Worm (Caenorhabditis elegans) whole organism, L3 larva: Measurements from ENCODE around the gene lron-4.
A peak's percentile ranks its signal among the peaks of the same experiment; 100 is the strongest.

Source experiments
- R02D3.7 ChIP-seq: fragments of 150-350 bp; optimal IDR thresholded peaks from 2 replicates; lab custom pipeline; 2014; ENCODE audit warnings: missing biosample characterization, missing genetic modification characterization
- egl-5 ChIP-seq: fragments of 150-350 bp; optimal IDR thresholded peaks from 2 replicates; lab custom pipeline; 2017; ENCODE audit warnings: missing biosample characterization, missing genetic modification reagents, missing genetic modification characterization, inconsistent platforms
- fkh-2 ChIP-seq: fragments of 150-350 bp; optimal IDR thresholded peaks from 2 replicates; lab custom pipeline; 2014; ENCODE audit warnings: missing biosample characterization, missing genetic modification reagents, missing genetic modification characterization
- lin-15B ChIP-seq: fragments of 150-350 bp; optimal IDR thresholded peaks from 2 replicates; lab custom pipeline; 2014; ENCODE audit warnings: missing biosample characterization, missing genetic modification characterization
- lin-39 ChIP-seq: fragments of 150-350 bp; optimal IDR thresholded peaks from 2 replicates; lab custom pipeline; 2018; ENCODE audit warnings: missing biosample characterization, missing genetic modification reagents, missing genetic modification characterization
- nhr-11 ChIP-seq: fragments of 150-350 bp; optimal IDR thresholded peaks from 2 replicates; lab custom pipeline; 2014; ENCODE audit warnings: missing biosample characterization, missing genetic modification characterization
- nhr-23 ChIP-seq: fragments of 150-350 bp; optimal IDR thresholded peaks from 2 replicates; lab custom pipeline; 2014; ENCODE audit warnings: missing biosample characterization, missing genetic modification reagents, missing genetic modification characterization
- nhr-25 ChIP-seq: sonication (generic microtip); optimal IDR thresholded peaks from 2 replicates; lab custom pipeline; 2017; ENCODE audit warnings: missing biosample characterization, missing genetic modification characterization
- nhr-28 ChIP-seq: fragments of 150-350 bp; optimal IDR thresholded peaks from 2 replicates; lab custom pipeline; 2014; ENCODE audit warnings: missing biosample characterization, missing genetic modification characterization
- pqm-1 ChIP-seq: fragments of 150-350 bp; optimal IDR thresholded peaks from 2 replicates; lab custom pipeline; 2017; ENCODE audit warnings: missing biosample characterization, missing genetic modification characterization, inconsistent platforms
- tbx-2 ChIP-seq: sonication (generic microtip); optimal IDR thresholded peaks from 2 replicates; lab custom pipeline; 2016; ENCODE audit warnings: mild to moderate bottlenecking, missing genetic modification characterization, missing compliant biosample characterization

The lron-4 gene

ce11 chrII:8062334-8062791 is 49.6 kb downstream of the lron-4 start, which contains the start of gene ufd-2 (continued):
- TF ChIP-seq nhr-25 (tag; lab: Kevin White, UChicago), result peak; percentile 80
- peak; percentile 83 for TF ChIP-seq lin-39
- peak; percentile 42 for TF ChIP-seq R02D3.7
- TF ChIP-seq nhr-23 (tag; lab: Kevin White, UChicago), result no peak
- no peak for TF ChIP-seq fkh-2 (tag; lab: Kevin White, UChicago)
- peak; percentile 39 for TF ChIP-seq pqm-1 (tag; lab: Kevin White, UChicago)
- peak; percentile 96 for TF ChIP-seq lin-15B (tag; lab: Kevin White, UChicago)
- TF ChIP-seq tbx-2 (tag; lab: Kevin White, UChicago), result no peak
- peak; percentile 9 for TF ChIP-seq egl-5 (tag; lab: Kevin White, UChicago)

ce11 chrII:8059532-8059931 is 52.4 kb downstream of the lron-4 start:
- TF ChIP-seq nhr-28 (tag; lab: Kevin White, UChicago), result no peak
- peak; percentile 81 for TF ChIP-seq nhr-11 (tag; lab: Kevin White, UChicago)
